Fruit fly (Drosophila melanogaster): ENCODE data around the gene capt.

- TF ChIP-seq oc (tag; optimal IDR thresholded peaks at IDR 0.05) (peak; percentile 15), CG14965 (GFP tag; optimal IDR thresholded peaks at IDR 0.05; ENCODE audit: borderline replicate concordance) (no peak), E2f1 (GFP tag; IDR thresholded peaks at IDR 0.05) (no peak), CG30020 (tag; optimal IDR thresholded peaks at IDR 0.05) (no peak), CG16779 (GFP tag; IDR thresholded peaks at IDR 0.05) (no peak), GATAe (GFP tag; conservative IDR thresholded peaks at IDR 0.05) (no peak), Eip74EF (GFP tag; optimal IDR thresholded peaks at IDR 0.05) (no peak), CG6272 (GFP tag; IDR thresholded peaks at IDR 0.05) (no peak), TFAM (GFP tag; optimal IDR thresholded peaks at IDR 0.05) (no peak)
Measured at dm6 chr2L:1121942-1122710, 35.9 kb downstream of the capt start.
